Worm (Caenorhabditis elegans) whole organism, L4/young adult: Measurements from ENCODE around the gene srab-6.

Experiments
- W03F9.2 ChIP-seq: fragments of 150-350 bp; optimal IDR thresholded peaks from 2 replicates; lab custom pipeline; 2014; ENCODE audit warnings: missing biosample characterization, missing genetic modification characterization
- dao-5 ChIP-seq: sonication (generic microtip); optimal IDR thresholded peaks from 2 replicates; lab custom pipeline; 2016; ENCODE audit warnings: missing genotype, missing genetic modification characterization, moderate library complexity, missing compliant biosample characterization
- him-1 ChIP-seq: sonication (generic microtip); optimal IDR thresholded peaks from 2 replicates; lab custom pipeline; 2016; ENCODE audit warnings: missing genotype, missing genetic modification reagents, missing genetic modification characterization, missing compliant biosample characterization

Gene srab-6

ce11 chrV:3151862-3152261 is at the start of gene srab-6:
Gene srab-6, minus strand, starts transcription at chrV:3151962.
- TF ChIP-seq W03F9.2 (no peak), dao-5 (tag; lab: Kevin White, UChicago) (no peak), him-1 (tag; lab: Kevin White, UChicago) (no peak)

- TF ChIP-seq him-1 (tag; lab: Kevin White, UChicago) (no peak), W03F9.2 (no peak), dao-5 (tag; lab: Kevin White, UChicago) (no peak)
Measured at ce11 chrV:3200323-3200722, 48.6 kb upstream of the srab-6 start, which contains the start of gene K08D9.4. Gene K08D9.4, minus strand, starts transcription at chrV:3200423.

ce11 chrV:3196832-3197329 is 45.1 kb upstream of the srab-6 start, which contains the start of the genes Y73C8B.1 and Y73C8B.5:
Gene Y73C8B.1, minus strand, starts transcription at chrV:3196882.
Gene Y73C8B.5, plus strand, starts transcription at chrV:3197268.
- no peak for TF ChIP-seq him-1 (tag; lab: Kevin White, UChicago)
- TF ChIP-seq W03F9.2: no peak
- no peak for TF ChIP-seq dao-5 (tag; lab: Kevin White, UChicago)

- no peak for TF ChIP-seq him-1 (tag; lab: Kevin White, UChicago)
- no peak for TF ChIP-seq W03F9.2
- TF ChIP-seq dao-5 (tag; lab: Kevin White, UChicago): no peak
Measured at ce11 chrV:3195814-3196213, 44.1 kb upstream of the srab-6 start.

ce11 chrV:3194952-3195450 is 43.2 kb upstream of the srab-6 start, which contains the start of gene Y73C8B.2:
Gene Y73C8B.2, minus strand, starts transcription at chrV:3195002.
- TF ChIP-seq W03F9.2: no peak
- no peak for TF ChIP-seq dao-5 (tag; lab: Kevin White, UChicago)
- no peak for TF ChIP-seq him-1 (tag; lab: Kevin White, UChicago)

ce11 chrV:3193091-3193608 is 41.4 kb upstream of the srab-6 start, which contains the start of the genes Y73C8B.3 and Y73C8B.9:
Gene Y73C8B.3, minus strand, starts transcription at chrV:3193237.
Gene Y73C8B.9, plus strand, starts transcription at chrV:3193558.
- TF ChIP-seq W03F9.2: no peak

ce11 chrV:3188043-3188442 is 36.3 kb upstream of the srab-6 start, which contains the start of gene lag-2:
Gene lag-2, plus strand, starts transcription at chrV:3188343.
- no peak for TF ChIP-seq dao-5 (tag; lab: Kevin White, UChicago)
- TF ChIP-seq him-1 (tag; lab: Kevin White, UChicago): no peak
- TF ChIP-seq W03F9.2: no peak

- no peak for TF ChIP-seq W03F9.2
Measured at ce11 chrV:3185855-3186254, 34.1 kb upstream of the srab-6 start.

ce11 chrV:3176161-3176560 is 24.4 kb upstream of the srab-6 start, which contains the start of gene srab-8:
Gene srab-8, plus strand, starts transcription at chrV:3176461.
- TF ChIP-seq dao-5 (tag; lab: Kevin White, UChicago) (no peak), W03F9.2 (no peak), him-1 (tag; lab: Kevin White, UChicago) (no peak)

ce11 chrV:3171625-3172024 is 19.9 kb upstream of the srab-6 start:
- TF ChIP-seq dao-5 (tag; lab: Kevin White, UChicago): no peak
- no peak for TF ChIP-seq him-1 (tag; lab: Kevin White, UChicago)
- no peak for TF ChIP-seq W03F9.2

ce11 chrV:3169838-3170237 is 18.1 kb upstream of the srab-6 start, which contains the start of gene srbc-6:
Gene srbc-6, plus strand, starts transcription at chrV:3170138.
- TF ChIP-seq dao-5 (tag; lab: Kevin White, UChicago) (no peak), W03F9.2 (no peak), him-1 (tag; lab: Kevin White, UChicago) (no peak)

ce11 chrV:3168650-3169049 is 16.9 kb upstream of the srab-6 start, which contains the start of gene C36C5.15:
Gene C36C5.15, minus strand, starts transcription at chrV:3168750.
- TF ChIP-seq him-1 (tag; lab: Kevin White, UChicago): no peak
- TF ChIP-seq W03F9.2: no peak
- TF ChIP-seq dao-5 (tag; lab: Kevin White, UChicago): no peak

- TF ChIP-seq W03F9.2: no peak
- TF ChIP-seq dao-5 (tag; lab: Kevin White, UChicago): no peak
- no peak for TF ChIP-seq him-1 (tag; lab: Kevin White, UChicago)
Measured at ce11 chrV:3166260-3166659, 14.5 kb upstream of the srab-6 start, which contains the start of gene C36C5.4. Gene C36C5.4, plus strand, starts transcription at chrV:3166560.

- TF ChIP-seq W03F9.2 (no peak), him-1 (tag; lab: Kevin White, UChicago) (no peak), dao-5 (tag; lab: Kevin White, UChicago) (no peak)
Measured at ce11 chrV:3165438-3165837, 13.7 kb upstream of the srab-6 start, which contains the start of gene C36C5.14. Gene C36C5.14, minus strand, starts transcription at chrV:3165538.
